Fruit fly (Drosophila melanogaster) whole organism, embryonic: ENCODE data around the gene Bdp1.

ENCODE experiments used
- ATbp ChIP-seq: fragments of 200-800 bp; sonication (Bioruptor generic); optimal IDR thresholded peaks from 2 replicates; lab custom pipeline; 2017; ENCODE audit warnings: missing biosample characterization, mild to moderate bottlenecking, missing genetic modification characterization, missing genetic modification reagents
- CG10654 ChIP-seq: fragments of 200-800 bp; sonication (Bioruptor generic); optimal IDR thresholded peaks from 2 replicates; lab custom pipeline; 2016; ENCODE audit warnings: missing biosample characterization, missing genetic modification characterization
- CG10979 ChIP-seq: fragments of 200-800 bp; sonication (Bioruptor generic); optimal IDR thresholded peaks from 2 replicates; lab custom pipeline; 2018; ENCODE audit warnings: missing biosample characterization, mild to moderate bottlenecking, missing genetic modification characterization, moderate library complexity
- CG11504 ChIP-seq: fragments of 200-800 bp; sonication (Bioruptor generic); optimal IDR thresholded peaks from 3 replicates; lab custom pipeline; 2019; ENCODE audit warnings: missing biosample characterization, mild to moderate bottlenecking, missing genetic modification characterization, moderate library complexity
- CG11560 ChIP-seq: fragments of 200-800 bp; sonication (Bioruptor generic); IDR thresholded peaks from 3 replicates; pipeline ENCODE4 v1.3.6; 2022; ENCODE audit warnings: missing biosample characterization, missing genetic modification characterization
- CG12155 ChIP-seq: fragments of 200-800 bp; sonication (Bioruptor generic); optimal IDR thresholded peaks from 3 replicates; lab custom pipeline; 2016; ENCODE audit warnings: missing biosample characterization, missing genetic modification characterization
- CG14014 ChIP-seq: fragments of 200-800 bp; sonication (Bioruptor generic); IDR thresholded peaks from 2 replicates; pipeline ENCODE4 v1.3.6; 2022; ENCODE audit warnings: missing biosample characterization, missing genetic modification characterization
- CG17802 ChIP-seq: fragments of 200-800 bp; sonication (Bioruptor generic); optimal IDR thresholded peaks from 2 replicates; lab custom pipeline; 2018; ENCODE audit warnings: missing biosample characterization, mild to moderate bottlenecking, missing genetic modification characterization, moderate library complexity
- CG3847 ChIP-seq: fragments of 200-800 bp; sonication (Bioruptor generic); IDR thresholded peaks from 2 replicates; pipeline ENCODE4 v1.3.6; 2022; ENCODE audit warnings: missing biosample characterization, missing genetic modification characterization
- CG4820 ChIP-seq: fragments of 200-800 bp; sonication (Bioruptor generic); optimal IDR thresholded peaks from 3 replicates; lab custom pipeline; 2016; ENCODE audit warnings: missing biosample characterization, missing genetic modification characterization
- CG8290 ChIP-seq, 3 experiments: fragments of 200-800 bp; sonication (Bioruptor generic); optimal IDR thresholded peaks; 2 replicates each; lab custom pipeline; 2016 to 2019; ENCODE audit warnings: missing biosample characterization in 3 of 3, missing genetic modification characterization in 3 of 3, mild to moderate bottlenecking in 2 of 3, moderate library complexity in 1 of 3
- CG8944 ChIP-seq: fragments of 200-800 bp; sonication (Bioruptor generic); optimal IDR thresholded peaks from 3 replicates; lab custom pipeline; 2016; ENCODE audit warnings: missing biosample characterization, missing genetic modification characterization
- CG9797 ChIP-seq: fragments of 200-800 bp; sonication (Bioruptor generic); optimal IDR thresholded peaks from 3 replicates; lab custom pipeline; 2018; ENCODE audit warnings: missing biosample characterization, mild to moderate bottlenecking, missing genetic modification characterization
- Chrac-16 ChIP-seq: fragments of 200-800 bp; sonication (Bioruptor generic); optimal IDR thresholded peaks from 3 replicates; lab custom pipeline; 2016; ENCODE audit warnings: missing biosample characterization, missing genetic modification characterization
- D ChIP-seq, 2 experiments: fragments of 200-800 bp in 1 of 2; fragments of >200 bp in 1 of 2; sonication (Bioruptor generic) in 1 of 2; optimal IDR thresholded peaks; 2 replicates in 1 of 2; 3 replicates in 1 of 2; lab custom pipeline; 2017; ENCODE audit warnings: mild to moderate bottlenecking in 1 of 2, missing biosample characterization in 1 of 2, missing genetic modification characterization in 1 of 2, missing genetic modification reagents in 1 of 2
- Dip2 ChIP-seq: fragments of 200-800 bp; sonication (Bioruptor generic); IDR thresholded peaks from 2 replicates; pipeline ENCODE4 v1.3.6; 2022; ENCODE audit warnings: missing biosample characterization, missing genetic modification characterization
- Dp ChIP-seq: fragments of 200-800 bp; sonication (Bioruptor generic); optimal IDR thresholded peaks from 2 replicates; lab custom pipeline; 2018; ENCODE audit warnings: missing biosample characterization, mild to moderate bottlenecking, missing genetic modification characterization, moderate library complexity
- Elba2 ChIP-seq: fragments of 200-800 bp; sonication (Bioruptor generic); optimal IDR thresholded peaks from 3 replicates; lab custom pipeline; 2016; ENCODE audit warnings: missing biosample characterization, missing genetic modification characterization
- GATAe ChIP-seq: fragments of 200-800 bp; sonication (Bioruptor generic); conservative IDR thresholded peaks from 2 replicates; pipeline ENCODE4 v1.3.6; 2022; ENCODE audit warnings: missing biosample characterization, missing genetic modification characterization
- Mad ChIP-seq: fragments of 200-800 bp; sonication (Bioruptor generic); optimal IDR thresholded peaks from 2 replicates; lab custom pipeline; 2016; ENCODE audit warnings: missing biosample characterization, missing genetic modification characterization
- Mes4 ChIP-seq: fragments of 200-800 bp; sonication (Bioruptor generic); optimal IDR thresholded peaks from 2 replicates; lab custom pipeline; 2016; ENCODE audit warnings: missing biosample characterization, missing genetic modification characterization
- Mrtf ChIP-seq: fragments of 200-800 bp; sonication (Bioruptor generic); IDR thresholded peaks from 3 replicates; pipeline ENCODE4 v1.3.6; 2022; ENCODE audit warnings: missing biosample characterization, missing genetic modification characterization
- Neu2 ChIP-seq: fragments of 200-800 bp; sonication (Bioruptor generic); optimal IDR thresholded peaks from 3 replicates; lab custom pipeline; 2016; ENCODE audit warnings: missing biosample characterization, missing genetic modification characterization, borderline replicate concordance
- Nf-YC ChIP-seq: fragments of 200-800 bp; optimal IDR thresholded peaks from 3 replicates; lab custom pipeline; 2019; ENCODE audit warnings: missing biosample characterization, mild to moderate bottlenecking, missing genetic modification characterization, moderate library complexity
- Opbp ChIP-seq: fragments of 200-800 bp; sonication (Bioruptor generic); IDR thresholded peaks from 3 replicates; pipeline ENCODE4 v1.3.6; 2022; ENCODE audit warnings: missing biosample characterization, missing genetic modification characterization; ENCODE audit not compliant: partially characterized antibody
- Pdp1 ChIP-seq, 2 experiments: fragments of 200-800 bp; sonication (Bioruptor generic); optimal IDR thresholded peaks; 3 replicates each; lab custom pipeline; 2016; ENCODE audit warnings: missing biosample characterization in 2 of 2, missing genetic modification characterization in 2 of 2, mild to moderate bottlenecking in 1 of 2, moderate library complexity in 1 of 2
- Ptx1 ChIP-seq: fragments of 200-800 bp; sonication (Bioruptor generic); IDR thresholded peaks from 2 replicates; pipeline ENCODE4 v1.3.6; 2022; ENCODE audit warnings: missing biosample characterization, missing genetic modification characterization
- Rx ChIP-seq: fragments of 200-800 bp; sonication (Bioruptor generic); IDR thresholded peaks from 2 replicates; pipeline ENCODE4 v1.3.6; 2022; ENCODE audit warnings: missing biosample characterization, missing genetic modification characterization
- Sox102F ChIP-seq: fragments of 200-800 bp; sonication (Bioruptor generic); optimal IDR thresholded peaks from 2 replicates; lab custom pipeline; 2018; ENCODE audit warnings: missing biosample characterization, mild to moderate bottlenecking, missing genetic modification characterization, moderate library complexity
- Spps ChIP-seq: fragments of 200-800 bp; sonication (Bioruptor generic); optimal IDR thresholded peaks from 2 replicates; lab custom pipeline; 2018; ENCODE audit warnings: missing biosample characterization, mild to moderate bottlenecking, missing genetic modification characterization
- TFAM ChIP-seq: fragments of 200-800 bp; sonication (Bioruptor generic); optimal IDR thresholded peaks from 2 replicates; lab custom pipeline; 2017; ENCODE audit warnings: missing biosample characterization, missing genetic modification characterization, inconsistent platforms
- Tbp ChIP-seq: fragments of >200 bp; optimal IDR thresholded peaks from 2 replicates; lab custom pipeline; 2018; ENCODE audit warnings: missing biosample characterization, missing genetic modification characterization
- ab ChIP-seq: fragments of 200-800 bp; sonication (Bioruptor generic); optimal IDR thresholded peaks from 2 replicates; lab custom pipeline; 2016; ENCODE audit warnings: missing biosample characterization, missing genetic modification characterization
- aop ChIP-seq: fragments of 200-800 bp; sonication (Bioruptor generic); IDR thresholded peaks from 2 replicates; pipeline ENCODE4 v1.3.6; 2022; ENCODE audit warnings: missing biosample characterization, missing genetic modification characterization
- chn ChIP-seq: fragments of 200-800 bp; sonication (Bioruptor generic); optimal IDR thresholded peaks from 2 replicates; lab custom pipeline; 2016; ENCODE audit warnings: missing biosample characterization, missing genetic modification characterization
- corto ChIP-seq: fragments of 200-800 bp; sonication (Bioruptor generic); optimal IDR thresholded peaks from 2 replicates; lab custom pipeline; 2016; ENCODE audit warnings: missing biosample characterization, mild to moderate bottlenecking, missing genetic modification characterization, moderate library complexity
- danr ChIP-seq: fragments of 200-800 bp; sonication (Bioruptor generic); IDR thresholded peaks from 2 replicates; pipeline ENCODE4 v1.3.6; 2022; ENCODE audit warnings: missing biosample characterization, missing genetic modification characterization
- dati ChIP-seq: fragments of 200-800 bp; sonication (Bioruptor generic); IDR thresholded peaks from 2 replicates; pipeline ENCODE4 v1.3.6; 2022; ENCODE audit warnings: missing biosample characterization, missing genetic modification characterization
- knrl ChIP-seq: fragments of 200-800 bp; sonication (Bioruptor generic); IDR thresholded peaks from 3 replicates; pipeline ENCODE4 v1.3.6; 2022; ENCODE audit warnings: missing biosample characterization, missing genetic modification characterization; ENCODE audit not compliant: partially characterized antibody
- maf-S ChIP-seq: fragments of 200-800 bp; sonication (Bioruptor generic); optimal IDR thresholded peaks from 2 replicates; lab custom pipeline; 2016; ENCODE audit warnings: missing biosample characterization, missing genetic modification characterization
- mld ChIP-seq: fragments of 200-800 bp; sonication (Bioruptor generic); IDR thresholded peaks from 3 replicates; pipeline ENCODE4 v1.3.6; 2022; ENCODE audit warnings: missing biosample characterization, missing genetic modification characterization; ENCODE audit not compliant: partially characterized antibody
- nom ChIP-seq: fragments of 200-800 bp; sonication (Bioruptor generic); optimal IDR thresholded peaks from 2 replicates; lab custom pipeline; 2017; ENCODE audit warnings: missing biosample characterization, missing genetic modification characterization, mild to moderate bottlenecking, moderate library complexity, missing genetic modification reagents
- pan ChIP-seq, 4 experiments: fragments of >200 bp in 3 of 4; fragments of 200-800 bp in 1 of 4; sonication (Bioruptor generic) in 1 of 4; optimal IDR thresholded peaks in 3 of 4; IDR thresholded peaks in 1 of 4; 2 replicates each; pipeline versions ENCODE4 v1.3.6 to Lab custom; 2017 to 2022; ENCODE audit warnings: missing biosample characterization in 2 of 4, missing genetic modification characterization in 2 of 4, mixed read lengths in 1 of 4
- pnt ChIP-seq: fragments of 200-800 bp; sonication (Bioruptor generic); optimal IDR thresholded peaks from 3 replicates; lab custom pipeline; 2016; ENCODE audit warnings: missing biosample characterization, missing genetic modification characterization
- salm ChIP-seq: fragments of 200-800 bp; sonication (Bioruptor generic); optimal IDR thresholded peaks from 2 replicates; lab custom pipeline; 2018; ENCODE audit warnings: missing biosample characterization, mild to moderate bottlenecking, missing genetic modification characterization
- sim ChIP-seq: fragments of 200-800 bp; sonication (Bioruptor generic); IDR thresholded peaks from 2 replicates; pipeline ENCODE4 v1.3.6; 2022; ENCODE audit warnings: missing biosample characterization, missing genetic modification characterization
- tin ChIP-seq: fragments of 200-800 bp; sonication (Bioruptor generic); optimal IDR thresholded peaks from 3 replicates; lab custom pipeline; 2016; ENCODE audit warnings: missing biosample characterization, missing genetic modification characterization
- trem ChIP-seq: fragments of 200-800 bp; optimal IDR thresholded peaks from 3 replicates; lab custom pipeline; 2019; ENCODE audit warnings: missing biosample characterization, mild to moderate bottlenecking, missing genetic modification characterization, moderate library complexity
- zen ChIP-seq: fragments of 200-800 bp; sonication (Bioruptor generic); optimal IDR thresholded peaks from 3 replicates; lab custom pipeline; 2018; ENCODE audit warnings: missing biosample characterization, mild to moderate bottlenecking, missing genetic modification characterization, moderate library complexity

Bdp1 gene

dm6 chr2L:13378488-13378964, 4.8 kb upstream of the Bdp1 start, which contains the start of the genes CG9302 and beta'COP (continued):
- peak; percentile 43 for TF ChIP-seq CG8944 (GFP tag; lab: Kevin White, UChicago)
- peak; percentile 47; the same call in 1 of the 2 replicates for TF ChIP-seq danr (GFP tag; lab: Robert Waterston, UW)
- peak; percentile 72; the same call in 1 of the 2 replicates for TF ChIP-seq CG3847 (GFP tag; lab: Robert Waterston, UW)
- no peak for TF ChIP-seq Neu2 (GFP tag; lab: Kevin White, UChicago)
- peak; percentile 66 for TF ChIP-seq Chrac-16
- 0 out of 2 replicates have a peak, but pooled peaks have one; percentile 22 for TF ChIP-seq Rx (GFP tag; lab: Robert Waterston, UW)
- TF ChIP-seq CG11504 (tag; lab: Kevin White, UChicago): no peak
- TF ChIP-seq Mrtf (GFP tag; lab: Robert Waterston, UW): no peak
- TF ChIP-seq dati (GFP tag; lab: Robert Waterston, UW): no peak
- TF ChIP-seq ab: peak; percentile 3
- peak; percentile 55 for TF ChIP-seq CG10979
- TF ChIP-seq Sox102F (GFP tag; lab: Kevin White, UChicago): no peak
- peak; percentile 53 for TF ChIP-seq CG10654 (GFP tag; lab: Kevin White, UChicago)
- TF ChIP-seq knrl (GFP tag; lab: Robert Waterston, UW): peak; percentile 82
- peak; percentile 32 for TF ChIP-seq CG9797
- no peak for TF ChIP-seq salm (tag; lab: Kevin White, UChicago)
- TF ChIP-seq Elba2 (GFP tag; lab: Kevin White, UChicago): peak; percentile 40
- peak; percentile 5 for TF ChIP-seq Dp (GFP tag; lab: Kevin White, UChicago)
- TF ChIP-seq Ptx1: peak; percentile 70
- TF ChIP-seq Pdp1 (GFP tag; optimal IDR thresholded peaks at IDR 0.05; lab: Kevin White, UChicago): peak; percentile 15 to 57
- TF ChIP-seq mld (GFP tag; lab: Robert Waterston, UW): no peak
- TF ChIP-seq GATAe (GFP tag; lab: Robert Waterston, UW): no peak
- TF ChIP-seq corto (GFP tag; lab: Kevin White, UChicago): no peak
- TF ChIP-seq nom: no peak
- peak; percentile 77 for TF ChIP-seq CG12155 (GFP tag; lab: Kevin White, UChicago)
- TF ChIP-seq sim (GFP tag; lab: Robert Waterston, UW): no peak
- TF ChIP-seq aop: no peak
- peak; percentile 16 for TF ChIP-seq CG17802 (tag; lab: Kevin White, UChicago)
- peak in 1 of 2 experiments; percentile 72 for TF ChIP-seq pan (optimal IDR thresholded peaks at IDR 0.05; lab: Kevin White, UChicago)
- peak; percentile 47 to 72 for TF ChIP-seq pan (GFP tag; optimal IDR thresholded peaks at IDR 0.05 in 1 of 2, IDR thresholded peaks at IDR 0.05 in 1 of 2)
- peak; percentile 39 for TF ChIP-seq chn
- 0 out of 3 replicates have a peak, but pooled peaks have one; percentile 16 for TF ChIP-seq CG11560
- peak; percentile 68 for TF ChIP-seq trem (tag; lab: Kevin White, UChicago)
- TF ChIP-seq Dip2 (GFP tag; lab: Robert Waterston, UW): no peak
- TF ChIP-seq Spps (tag; lab: Kevin White, UChicago): peak; percentile 12
- peak; percentile 84 for TF ChIP-seq zen (tag; lab: Kevin White, UChicago)
- TF ChIP-seq TFAM (GFP tag; lab: Kevin White, UChicago): no peak
- no peak for TF ChIP-seq Mes4 (GFP tag; lab: Kevin White, UChicago)
- peak; percentile 79 for TF ChIP-seq Nf-YC
- no peak for TF ChIP-seq D (optimal IDR thresholded peaks at IDR 0.05; lab: Kevin White, UChicago)
- TF ChIP-seq D (GFP tag; optimal IDR thresholded peaks at IDR 0.05; lab: Kevin White, UChicago): peak; percentile 32
- TF ChIP-seq pnt: no peak
- TF ChIP-seq Mad: peak; percentile 47
- TF ChIP-seq CG4820: peak; percentile 46
- peak; percentile 17 for TF ChIP-seq maf-S (GFP tag; lab: Kevin White, UChicago)
- peak; percentile 68 for TF ChIP-seq Opbp (GFP tag; lab: Robert Waterston, UW)
- peak; percentile 47 for TF ChIP-seq CG8290 (GFP tag; optimal IDR thresholded peaks at IDR 0.05; lab: Kevin White, UChicago)
- peak in 1 of 2 experiments; percentile 15 for TF ChIP-seq CG8290 (tag; optimal IDR thresholded peaks at IDR 0.05; lab: Kevin White, UChicago)
- TF ChIP-seq Tbp (GFP tag; lab: Kevin White, UChicago): no peak
- peak; percentile 60 for TF ChIP-seq tin (GFP tag; lab: Kevin White, UChicago)
- no peak; the same call in 1 of the 2 replicates for TF ChIP-seq CG14014 (GFP tag; lab: Robert Waterston, UW)
- TF ChIP-seq ATbp (GFP tag; lab: Kevin White, UChicago): no peak
